Worm (Caenorhabditis elegans): ENCODE measurements around the gene C18B10.6.

C18B10.6 gene

DNA sequence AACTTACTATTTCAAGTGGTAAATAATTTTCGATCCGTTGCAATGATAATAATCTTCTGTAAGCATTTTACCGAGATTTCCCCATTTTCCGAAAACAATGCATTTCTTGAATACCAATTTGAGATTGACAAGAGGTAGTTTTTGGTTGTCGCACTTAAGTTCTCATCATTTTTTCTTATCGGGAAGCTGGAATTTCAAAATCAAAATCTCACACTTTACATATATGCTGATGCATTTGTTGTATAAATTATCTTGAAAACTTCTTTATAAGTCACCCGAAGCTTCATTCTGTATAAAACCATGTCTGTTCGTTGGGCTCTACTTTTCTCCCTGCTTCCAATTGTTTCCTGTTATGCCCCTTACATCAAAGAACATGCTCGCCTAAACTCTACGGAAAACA lies 29.4 kb downstream of the C18B10.6 start, which contains the start of gene try-11:
TSS of gene try-11 (plus strand) at position 301 of the 400 bp plus-strand sequence.
- TF ChIP-seq ref-1 (GFP tag; conservative IDR thresholded peaks at IDR 0.05) = no peak
- no peak for TF ChIP-seq med-1 (GFP tag; optimal IDR thresholded peaks at IDR 0.05; ENCODE audit: insufficient read depth)
- no peak for TF ChIP-seq cog-1 (tag; optimal IDR thresholded peaks at IDR 0.05)
- TF ChIP-seq ztf-23 (GFP tag; IDR thresholded peaks at IDR 0.05) = no peak
- TF ChIP-seq klf-2 (GFP tag; conservative IDR thresholded peaks at IDR 0.05) = no peak
- TF ChIP-seq tab-1 (GFP tag; IDR thresholded peaks at IDR 0.05) = no peak
- TF ChIP-seq flt-1 (GFP tag; IDR thresholded peaks at IDR 0.05) = no peak
- no peak for TF ChIP-seq T22C8.4 (GFP tag; IDR thresholded peaks at IDR 0.05)
- TF ChIP-seq ztf-29 (GFP tag; IDR thresholded peaks at IDR 0.05) = no peak

DNA sequence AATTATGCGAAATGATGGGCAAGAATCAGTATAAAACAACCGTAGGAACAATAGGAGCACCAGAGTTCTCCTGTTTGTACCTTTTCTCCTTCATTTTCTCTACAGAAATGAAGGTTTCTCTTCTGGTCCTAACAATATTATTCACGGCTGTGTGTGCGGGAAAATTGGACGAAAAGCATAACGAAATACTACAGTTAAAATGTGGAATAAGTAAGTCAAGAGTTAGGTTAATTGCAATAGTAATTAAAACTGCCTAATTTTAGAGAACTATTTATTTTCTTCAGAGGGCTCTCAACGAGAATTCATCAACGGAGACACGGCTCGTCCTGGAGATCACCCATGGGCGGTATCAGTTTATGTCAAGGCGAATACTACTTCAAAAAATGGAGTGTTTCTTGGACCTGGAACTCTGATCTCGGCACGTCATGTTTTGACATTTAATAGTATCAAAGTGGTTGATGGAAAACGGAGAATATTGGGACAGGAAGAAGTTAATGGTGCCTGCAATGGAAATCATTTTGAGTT lies 31.5 kb downstream of the C18B10.6 start, which contains the start of gene try-12:
TSS of gene try-12 (plus strand) at position 51 of the 525 bp plus-strand sequence.
- TF ChIP-seq T22C8.4 (GFP tag; IDR thresholded peaks at IDR 0.05) = no peak
- no peak for TF ChIP-seq ztf-23 (GFP tag; IDR thresholded peaks at IDR 0.05)
- TF ChIP-seq ztf-29 (GFP tag; IDR thresholded peaks at IDR 0.05) = no peak
- no peak for TF ChIP-seq med-1 (GFP tag; optimal IDR thresholded peaks at IDR 0.05; ENCODE audit: insufficient read depth)
- TF ChIP-seq cog-1 (tag; optimal IDR thresholded peaks at IDR 0.05) = no peak
- no peak for TF ChIP-seq klf-2 (GFP tag; conservative IDR thresholded peaks at IDR 0.05)
- no peak for TF ChIP-seq tab-1 (GFP tag; IDR thresholded peaks at IDR 0.05)
- no peak for TF ChIP-seq flt-1 (GFP tag; IDR thresholded peaks at IDR 0.05)
- TF ChIP-seq ref-1 (GFP tag; conservative IDR thresholded peaks at IDR 0.05) = no peak

DNA sequence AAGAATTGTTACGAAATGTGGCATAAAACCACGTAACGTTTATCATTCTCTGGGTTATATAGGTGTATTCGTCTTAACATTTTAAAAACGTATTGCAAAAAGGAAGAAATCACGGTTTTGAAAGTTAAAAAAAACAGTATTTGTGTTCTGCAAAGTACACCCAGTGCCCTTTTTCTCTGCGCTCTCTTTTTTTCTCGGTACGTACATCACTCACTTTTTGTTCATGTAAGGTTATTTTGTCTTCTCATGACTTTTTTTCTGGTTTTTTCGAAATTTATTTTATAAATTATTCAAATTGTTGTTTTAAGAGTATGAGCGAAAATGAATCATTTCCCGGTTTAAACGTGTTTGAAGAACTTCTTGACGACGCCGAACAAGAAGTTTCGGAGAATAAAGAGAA lies 33.9 kb downstream of the C18B10.6 start, which contains the start of gene F25E5.5:
TSS of gene F25E5.5 (plus strand) at position 301 of the 400 bp plus-strand sequence.
- TF ChIP-seq cog-1 (tag; optimal IDR thresholded peaks at IDR 0.05) (no peak), klf-2 (GFP tag; conservative IDR thresholded peaks at IDR 0.05) (no peak), ztf-23 (GFP tag; IDR thresholded peaks at IDR 0.05) (no peak), ref-1 (GFP tag; conservative IDR thresholded peaks at IDR 0.05) (no peak), tab-1 (GFP tag; IDR thresholded peaks at IDR 0.05) (no peak), ztf-29 (GFP tag; IDR thresholded peaks at IDR 0.05) (no peak), T22C8.4 (GFP tag; IDR thresholded peaks at IDR 0.05) (no peak), flt-1 (GFP tag; IDR thresholded peaks at IDR 0.05) (no peak), med-1 (GFP tag; optimal IDR thresholded peaks at IDR 0.05; ENCODE audit: insufficient read depth) (no peak)

DNA sequence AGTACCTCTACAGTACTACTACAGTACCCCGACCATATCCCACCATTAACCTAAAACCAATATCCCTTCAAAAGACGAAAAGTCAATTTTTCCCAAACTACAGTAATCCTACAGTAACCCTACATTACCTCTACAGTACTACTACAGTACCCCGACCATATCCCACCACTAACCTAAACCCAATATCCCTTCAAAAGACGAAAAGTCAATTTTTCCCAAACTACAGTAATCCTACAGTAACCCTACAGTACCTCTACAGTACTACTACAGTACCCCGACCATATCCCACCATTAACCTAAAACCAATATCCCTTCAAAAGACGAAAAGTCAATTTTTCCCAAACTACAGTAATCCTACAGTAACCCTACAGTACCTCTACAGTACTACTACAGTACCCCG lies 36.5 kb downstream of the C18B10.6 start, which contains the start of gene nhr-141:
TSS of gene nhr-141 (plus strand) at position 331 of the 400 bp plus-strand sequence.
- TF ChIP-seq tab-1 (GFP tag; IDR thresholded peaks at IDR 0.05) = 0 out of 2 replicates have a peak, but pooled peaks have one; percentile 40

DNA sequence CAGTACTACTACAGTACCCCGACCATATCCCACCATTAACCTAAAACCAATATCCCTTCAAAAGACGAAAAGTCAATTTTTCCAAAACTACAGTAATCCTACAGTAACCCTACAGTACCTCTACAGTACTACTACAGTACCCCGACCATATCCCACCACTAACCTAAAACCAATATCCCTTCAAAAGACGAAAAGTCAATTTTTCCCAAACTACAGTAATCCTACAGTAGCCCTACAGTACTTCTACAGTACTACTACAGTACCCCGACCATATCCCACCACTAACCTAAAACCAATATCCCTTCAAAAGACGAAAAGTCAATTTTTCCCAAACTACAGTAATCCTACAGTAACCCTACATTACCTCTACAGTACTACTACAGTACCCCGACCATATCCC lies 37.4 kb downstream of the C18B10.6 start:
- TF ChIP-seq flt-1 (GFP tag; IDR thresholded peaks at IDR 0.05) (0 out of 2 replicates have a peak, but pooled peaks have one; percentile 27), ztf-29 (GFP tag; IDR thresholded peaks at IDR 0.05) (peak; percentile 39; the same call in 1 of the 2 replicates), ztf-23 (GFP tag; IDR thresholded peaks at IDR 0.05) (peak; percentile 79; the same call in 1 of the 2 replicates), ref-1 (GFP tag; conservative IDR thresholded peaks at IDR 0.05) (peak; percentile 46; the same call in 1 of the 2 replicates), klf-2 (GFP tag; conservative IDR thresholded peaks at IDR 0.05) (peak; percentile 79)

DNA sequence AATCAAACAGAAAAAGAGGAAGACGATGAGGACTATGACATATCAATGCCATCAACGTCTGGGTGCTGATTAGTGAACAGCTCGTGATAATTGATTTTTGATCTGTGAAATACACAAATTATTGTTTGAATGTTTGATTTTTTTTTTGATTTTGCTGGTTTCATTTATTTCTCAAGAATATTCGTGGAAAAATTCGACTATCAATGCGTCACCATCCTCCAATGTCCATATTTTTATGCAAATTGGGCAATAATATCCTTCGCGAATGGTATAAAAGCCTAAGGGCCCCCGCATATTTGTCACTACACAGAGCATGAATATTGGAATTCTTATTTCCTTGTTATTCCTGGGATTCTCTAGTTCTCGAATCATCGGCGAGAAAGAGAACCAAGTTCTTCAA lies 41.0 kb downstream of the C18B10.6 start, which contains the start of gene try-13:
TSS of gene try-13 (plus strand) at position 301 of the 400 bp plus-strand sequence.
- TF ChIP-seq cog-1 (tag; optimal IDR thresholded peaks at IDR 0.05) (no peak), tab-1 (GFP tag; IDR thresholded peaks at IDR 0.05) (no peak)

DNA sequence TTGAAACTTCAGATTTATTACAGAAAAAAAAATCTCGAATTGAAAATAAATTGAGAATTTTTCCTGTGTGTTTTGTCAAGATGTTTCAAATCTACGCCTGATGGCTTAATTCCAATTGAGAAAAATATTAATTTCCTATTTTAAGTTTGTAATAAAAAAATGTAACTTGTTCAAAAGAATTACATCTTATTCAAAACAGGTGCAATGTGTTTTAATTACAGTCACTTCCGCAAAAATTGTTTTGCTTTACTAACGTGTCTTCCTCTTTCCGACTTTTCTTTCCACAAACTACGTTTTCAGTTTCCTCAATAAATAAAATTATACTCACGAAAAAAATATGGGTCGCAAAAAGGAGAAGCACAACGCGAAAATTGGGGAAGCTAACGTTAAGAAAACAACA lies 42.9 kb downstream of the C18B10.6 start, which contains the start of gene F25E5.16:
TSS of gene F25E5.16 (plus strand) at position 301 of the 400 bp plus-strand sequence.
- TF ChIP-seq cog-1 (tag; optimal IDR thresholded peaks at IDR 0.05) (no peak), ztf-23 (GFP tag; IDR thresholded peaks at IDR 0.05) (no peak), tab-1 (GFP tag; IDR thresholded peaks at IDR 0.05) (no peak), klf-2 (GFP tag; conservative IDR thresholded peaks at IDR 0.05) (no peak)

DNA sequence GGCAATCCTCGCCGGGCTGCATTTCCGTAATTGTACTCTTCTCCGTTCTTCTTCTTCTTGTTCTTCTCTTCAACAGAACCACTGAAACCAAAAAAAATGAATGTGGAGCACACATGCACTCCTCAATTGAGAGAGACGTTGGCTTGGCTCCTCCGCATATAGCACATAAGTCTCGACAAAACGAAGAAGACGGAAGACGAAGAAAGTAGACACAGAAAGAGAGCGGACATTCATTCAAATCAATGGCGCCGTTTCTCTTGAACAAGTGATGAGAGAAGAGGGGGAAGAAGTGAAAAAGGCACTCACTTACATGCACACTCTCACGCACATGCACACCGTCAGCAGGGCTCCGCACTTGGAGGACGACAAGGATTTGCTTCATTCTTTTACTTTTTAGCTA lies 43.3 kb downstream of the C18B10.6 start, which contains the start of gene F25E5.9:
TSS of gene F25E5.9 (minus strand) at position 382 of the 400 bp plus-strand sequence.
- TF ChIP-seq ztf-29 (GFP tag; IDR thresholded peaks at IDR 0.05) (no peak), med-1 (GFP tag; optimal IDR thresholded peaks at IDR 0.05; ENCODE audit: insufficient read depth) (no peak), flt-1 (GFP tag; IDR thresholded peaks at IDR 0.05) (no peak), ref-1 (GFP tag; conservative IDR thresholded peaks at IDR 0.05) (no peak), ztf-23 (GFP tag; IDR thresholded peaks at IDR 0.05) (no peak), klf-2 (GFP tag; conservative IDR thresholded peaks at IDR 0.05) (no peak), T22C8.4 (GFP tag; IDR thresholded peaks at IDR 0.05) (no peak), cog-1 (tag; optimal IDR thresholded peaks at IDR 0.05) (no peak), tab-1 (GFP tag; IDR thresholded peaks at IDR 0.05) (no peak)

DNA sequence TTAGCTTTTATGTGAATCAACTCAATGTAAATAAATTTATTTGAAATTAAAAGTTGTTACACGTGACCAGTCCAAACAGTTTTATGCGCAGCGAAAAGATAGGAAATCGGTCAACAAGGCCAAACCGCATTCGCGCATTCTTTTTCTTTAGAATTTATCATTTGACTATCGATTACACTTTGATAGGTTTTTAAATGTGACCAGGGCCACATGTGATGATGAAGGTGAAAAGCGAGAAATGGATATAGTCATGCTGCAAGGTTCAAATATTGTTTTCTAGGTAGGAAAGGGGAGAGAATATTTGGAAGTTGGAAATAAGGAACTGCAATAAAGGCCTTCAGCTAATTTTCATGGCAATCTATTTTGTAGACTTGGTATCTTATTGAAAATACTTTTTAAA lies 43.9 kb downstream of the C18B10.6 start:
- TF ChIP-seq ref-1 (GFP tag; conservative IDR thresholded peaks at IDR 0.05) (no peak), flt-1 (GFP tag; IDR thresholded peaks at IDR 0.05) (no peak), klf-2 (GFP tag; conservative IDR thresholded peaks at IDR 0.05) (no peak), cog-1 (tag; optimal IDR thresholded peaks at IDR 0.05) (no peak), ztf-29 (GFP tag; IDR thresholded peaks at IDR 0.05) (no peak), med-1 (GFP tag; optimal IDR thresholded peaks at IDR 0.05; ENCODE audit: insufficient read depth) (no peak), T22C8.4 (GFP tag; IDR thresholded peaks at IDR 0.05) (no peak), tab-1 (GFP tag; IDR thresholded peaks at IDR 0.05) (no peak), ztf-23 (GFP tag; IDR thresholded peaks at IDR 0.05) (no peak)

DNA sequence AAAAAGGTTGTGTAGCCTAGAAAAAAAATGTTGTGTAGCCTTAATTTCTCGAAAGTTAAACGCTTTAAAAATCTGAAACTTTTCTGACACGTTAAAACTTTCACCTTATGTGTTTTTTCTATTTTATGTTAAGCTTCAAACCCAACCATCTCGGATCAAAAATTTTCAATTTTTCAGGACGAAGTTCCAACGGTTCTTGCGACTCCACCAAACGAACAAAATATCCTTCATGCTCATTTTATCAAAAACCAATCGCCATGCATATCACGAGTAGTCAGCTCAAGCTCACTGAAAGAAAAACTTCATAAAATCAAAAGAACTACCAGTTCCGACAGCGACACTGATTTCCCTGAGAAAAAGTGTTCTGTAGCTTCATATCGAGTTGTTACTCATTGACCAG lies 44.3 kb downstream of the C18B10.6 start:
- TF ChIP-seq T22C8.4 (GFP tag; IDR thresholded peaks at IDR 0.05) = no peak
- TF ChIP-seq tab-1 (GFP tag; IDR thresholded peaks at IDR 0.05) = no peak
- no peak for TF ChIP-seq flt-1 (GFP tag; IDR thresholded peaks at IDR 0.05)
- TF ChIP-seq med-1 (GFP tag; optimal IDR thresholded peaks at IDR 0.05; ENCODE audit: insufficient read depth) = no peak
- no peak for TF ChIP-seq cog-1 (tag; optimal IDR thresholded peaks at IDR 0.05)
- no peak for TF ChIP-seq ref-1 (GFP tag; conservative IDR thresholded peaks at IDR 0.05)

All from whole organism, midembryonic.